Worm (Caenorhabditis elegans) whole organism, L3 larva: ENCODE data around the gene ceh-19.

Source experiments
- aly-2 ChIP-seq: fragments of 150-350 bp; optimal IDR thresholded peaks from 2 replicates; lab custom pipeline; 2014; ENCODE audit warnings: missing biosample characterization, missing genetic modification characterization
- ama-1 ChIP-seq: fragments of 150-350 bp; optimal IDR thresholded peaks from 2 replicates; lab custom pipeline; 2018
- ceh-28 ChIP-seq: fragments of 150-350 bp; optimal IDR thresholded peaks from 2 replicates; lab custom pipeline; 2014; ENCODE audit warnings: missing biosample characterization, missing genetic modification reagents, missing genetic modification characterization
- ceh-82 ChIP-seq: fragments of 150-350 bp; optimal IDR thresholded peaks from 2 replicates; lab custom pipeline; 2014; ENCODE audit warnings: missing biosample characterization, missing genetic modification characterization
- egl-27 ChIP-seq: sonication (generic microtip); optimal IDR thresholded peaks from 4 replicates; lab custom pipeline; 2017; ENCODE audit warnings: missing biosample characterization, missing genetic modification reagents, missing genetic modification characterization
- egl-5 ChIP-seq: fragments of 150-350 bp; optimal IDR thresholded peaks from 2 replicates; lab custom pipeline; 2017; ENCODE audit warnings: missing biosample characterization, missing genetic modification reagents, missing genetic modification characterization, inconsistent platforms
- elt-2 ChIP-seq: sonication (generic microtip); optimal IDR thresholded peaks from 2 replicates; lab custom pipeline; 2016; ENCODE audit warnings: missing genetic modification reagents, mild to moderate bottlenecking, missing genetic modification characterization, missing compliant biosample characterization
- elt-3 ChIP-seq, 3 experiments: fragments of 150-350 bp in 1 of 3; sonication (generic microtip) in 2 of 3; optimal IDR thresholded peaks; 2 replicates in 2 of 3; 4 replicates in 1 of 3; lab custom pipeline; 2014 to 2017; ENCODE audit warnings: missing biosample characterization in 3 of 3, missing genetic modification characterization in 3 of 3
- fkh-10 ChIP-seq: sonication (generic microtip); optimal IDR thresholded peaks from 2 replicates; lab custom pipeline; 2017; ENCODE audit warnings: missing biosample characterization, missing genetic modification reagents, missing genetic modification characterization
- fkh-2 ChIP-seq: fragments of 150-350 bp; optimal IDR thresholded peaks from 2 replicates; lab custom pipeline; 2014; ENCODE audit warnings: missing biosample characterization, missing genetic modification reagents, missing genetic modification characterization
- fos-1 ChIP-seq: fragments of 150-350 bp; optimal IDR thresholded peaks from 2 replicates; lab custom pipeline; 2014; ENCODE audit warnings: missing biosample characterization, missing genetic modification characterization
- nhr-77 ChIP-seq: fragments of 150-350 bp; optimal IDR thresholded peaks from 2 replicates; lab custom pipeline; 2014; ENCODE audit warnings: missing biosample characterization, missing genetic modification characterization
- skn-1 ChIP-seq: fragments of 150-350 bp; optimal IDR thresholded peaks from 2 replicates; lab custom pipeline; 2014; ENCODE audit warnings: missing biosample characterization, missing genetic modification characterization
- unc-62 ChIP-seq: fragments of 150-350 bp; sonication (generic microtip); optimal IDR thresholded peaks from 4 replicates; lab custom pipeline; 2014; ENCODE audit warnings: missing biosample characterization, missing genetic modification reagents, missing genetic modification characterization

ce11 chrIV:7938834-7939233, 16.9 kb downstream of the ceh-19 start, which contains the start of gene F20D12.7:
- TF ChIP-seq ceh-28 (tag; lab: Kevin White, UChicago), result no peak
- no peak for TF ChIP-seq ceh-82
- TF ChIP-seq ama-1, result no peak
- TF ChIP-seq unc-62, result no peak
- TF ChIP-seq aly-2 (tag; lab: Kevin White, UChicago), result no peak
- no peak for TF ChIP-seq skn-1
- no peak for TF ChIP-seq elt-3 (tag; optimal IDR thresholded peaks at IDR 0.05; lab: Kevin White, UChicago)
- no peak for TF ChIP-seq fkh-10
- no peak for TF ChIP-seq egl-5
- no peak for TF ChIP-seq egl-27 (tag; lab: Kevin White, UChicago)
- no peak for TF ChIP-seq nhr-77 (tag; lab: Kevin White, UChicago)
- TF ChIP-seq elt-2 (tag; lab: Kevin White, UChicago), result no peak
- TF ChIP-seq fkh-2 (tag; lab: Kevin White, UChicago), result no peak
- no peak for TF ChIP-seq fos-1 (tag; lab: Kevin White, UChicago)
